Fruit fly (Drosophila melanogaster): ENCODE data around the gene Past1.

The Past1 gene

dm6 chr3R:12650537-12650936 is 46.6 kb upstream of the Past1 start (continued):
- TF ChIP-seq CG16813 (GFP tag; IDR thresholded peaks at IDR 0.05; ENCODE audit: partially characterized antibody): peak; percentile 66
- 0 out of 2 replicates have a peak, but pooled peaks have one; percentile 10 for TF ChIP-seq bbx (GFP tag; IDR thresholded peaks at IDR 0.05; ENCODE audit: partially characterized antibody)
- peak; percentile 50; the same call in 2 of the 3 replicates for TF ChIP-seq vnd (GFP tag; IDR thresholded peaks at IDR 0.05; ENCODE audit: partially characterized antibody)
- peak in 1 of 2 experiments; percentile 10 for TF ChIP-seq chif (GFP tag; optimal IDR thresholded peaks at IDR 0.05)
- TF ChIP-seq Dek (tag; optimal IDR thresholded peaks at IDR 0.05): peak; percentile 1
- TF ChIP-seq Bgb (GFP tag; IDR thresholded peaks at IDR 0.05; ENCODE audit: partially characterized antibody): peak; percentile 73
- TF ChIP-seq Kr (GFP tag; optimal IDR thresholded peaks at IDR 0.05): no peak
- TF ChIP-seq insv (GFP tag; optimal IDR thresholded peaks at IDR 0.05): peak in 1 of 2 experiments; percentile 61
- no peak for TF ChIP-seq CG18619 (GFP tag; optimal IDR thresholded peaks at IDR 0.05)
- TF ChIP-seq Abd-B (GFP tag; optimal IDR thresholded peaks at IDR 0.05): peak; percentile 12
- TF ChIP-seq sd (tag; optimal IDR thresholded peaks at IDR 0.05): peak; percentile 13
- peak; percentile 33 for TF ChIP-seq HmgZ (tag; optimal IDR thresholded peaks at IDR 0.05)
- 0 out of 2 replicates have a peak, but pooled peaks have one; percentile 19 for TF ChIP-seq CG3847 (GFP tag; IDR thresholded peaks at IDR 0.05)
- no peak for TF ChIP-seq bab2 (GFP tag; optimal IDR thresholded peaks at IDR 0.05)

- TF ChIP-seq ab (GFP tag; optimal IDR thresholded peaks at IDR 0.05) (no peak), sens-2 (GFP tag; IDR thresholded peaks at IDR 0.05) (no peak), Med (GFP tag) (peak; percentile 11), lola (GFP tag; optimal IDR thresholded peaks at IDR 0.05) (peak in 1 of 3 experiments; percentile 15), usp (GFP tag; optimal IDR thresholded peaks at IDR 0.05) (no peak), CG18619 (GFP tag; optimal IDR thresholded peaks at IDR 0.05) (no peak), CG9437 (GFP tag; optimal IDR thresholded peaks at IDR 0.05) (no peak), CG2199 (GFP tag; IDR thresholded peaks at IDR 0.05) (peak; percentile 93), CG12299 (tag; optimal IDR thresholded peaks at IDR 0.05) (no peak), HLH54F (GFP tag; optimal IDR thresholded peaks at IDR 0.05) (no peak), CG3407 (GFP tag; optimal IDR thresholded peaks at IDR 0.05) (no peak), pros (GFP tag; optimal IDR thresholded peaks at IDR 0.05) (no peak), CG30020 (tag; optimal IDR thresholded peaks at IDR 0.05) (no peak), Xrp1 (GFP tag; IDR thresholded peaks at IDR 0.05) (no peak), slp2 (GFP tag; optimal IDR thresholded peaks at IDR 0.05) (no peak), sima (GFP tag; optimal IDR thresholded peaks at IDR 0.05) (no peak), PHDP (tag; optimal IDR thresholded peaks at IDR 0.05) (no peak), pita (GFP tag; optimal IDR thresholded peaks at IDR 0.05) (no peak), CG8924 (tag; optimal IDR thresholded peaks at IDR 0.05) (no peak)
Observed at dm6 chr3R:12652736-12653135, 44.4 kb upstream of the Past1 start.

dm6 chr3R:12653511-12654252 is 43.4 kb upstream of the Past1 start:
- TF ChIP-seq Fer2 (tag; optimal IDR thresholded peaks at IDR 0.05) (peak; percentile 61), Gsc (GFP tag; IDR thresholded peaks at IDR 0.05) (peak; percentile 78), CG5245 (GFP tag; optimal IDR thresholded peaks at IDR 0.05) (peak; percentile 58), ac (GFP tag; optimal IDR thresholded peaks at IDR 0.05) (no peak), Trl (optimal IDR thresholded peaks at IDR 0.05) (peak; percentile 21 to 56), Trl (GFP tag; optimal IDR thresholded peaks at IDR 0.05) (peak; percentile 67), usp (GFP tag; optimal IDR thresholded peaks at IDR 0.05) (no peak), Oaz (GFP tag; IDR thresholded peaks at IDR 0.05) (peak; percentile 72), BtbVII (GFP tag; optimal IDR thresholded peaks at IDR 0.05) (peak; percentile 62), CG2678 (tag; optimal IDR thresholded peaks at IDR 0.05) (peak; percentile 90), Sry-δ (GFP tag; optimal IDR thresholded peaks at IDR 0.05) (peak; percentile 20), scrt (GFP tag; optimal IDR thresholded peaks at IDR 0.05) (peak; percentile 53), mld (GFP tag; IDR thresholded peaks at IDR 0.05; ENCODE audit: partially characterized antibody) (no peak), Opbp (GFP tag; IDR thresholded peaks at IDR 0.05; ENCODE audit: partially characterized antibody) (no peak), CG34376 (GFP tag; optimal IDR thresholded peaks at IDR 0.05) (peak; percentile 31), CG13624 (GFP tag; optimal IDR thresholded peaks at IDR 0.05) (peak; percentile 77), vnd (GFP tag; IDR thresholded peaks at IDR 0.05; ENCODE audit: partially characterized antibody) (no peak), CG13296 (GFP tag; optimal IDR thresholded peaks at IDR 0.05) (peak; percentile 66)

Data from whole organism, embryonic.